Fruit fly (Drosophila melanogaster): ENCODE measurements around the gene CG14153.

The CG14153 gene

DNA sequence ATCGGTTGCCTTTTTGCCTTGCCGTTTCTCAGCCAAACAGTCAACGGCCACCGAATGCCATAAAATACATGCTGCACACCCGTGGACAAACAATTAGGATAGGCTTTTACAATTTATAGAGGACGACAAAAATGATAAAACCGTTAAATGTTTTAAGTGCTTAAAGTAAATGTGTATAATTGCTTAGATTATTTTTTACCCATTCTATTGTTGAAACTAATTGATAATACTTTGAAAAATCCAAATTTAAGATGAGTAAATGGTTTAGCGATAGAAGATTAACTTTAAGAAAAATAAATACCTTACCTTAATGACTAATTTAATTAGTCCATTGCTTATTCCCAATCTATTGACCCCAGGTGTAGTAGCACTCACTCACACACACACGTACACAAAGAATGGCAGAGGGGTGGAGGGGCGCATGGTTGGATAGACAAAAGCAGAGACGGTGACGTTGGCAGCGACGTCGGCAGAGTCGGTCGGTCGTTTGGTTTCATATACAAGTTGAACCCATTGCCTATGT lies 35.3 kb downstream of the CG14153 start:
- TF ChIP-seq Snoo (tag; optimal IDR thresholded peaks at IDR 0.05) (peak; percentile 80), rn (GFP tag; IDR thresholded peaks at IDR 0.05) (peak; percentile 85), CG8159 (tag; optimal IDR thresholded peaks at IDR 0.05) (peak; percentile 91), CG32121 (GFP tag; IDR thresholded peaks at IDR 0.05) (peak; percentile 95), CG17806 (tag; optimal IDR thresholded peaks at IDR 0.05) (peak; percentile 84), fd96Ca (GFP tag; IDR thresholded peaks at IDR 0.05) (peak; percentile 43; the same call in 1 of the 3 replicates), Ets98B (GFP tag; IDR thresholded peaks at IDR 0.05) (peak; percentile 78), CG12605 (GFP tag; IDR thresholded peaks at IDR 0.05) (peak; percentile 85), CG4496 (GFP tag; IDR thresholded peaks at IDR 0.05) (peak; percentile 92), CG14655 (GFP tag; optimal IDR thresholded peaks at IDR 0.05) (peak; percentile 92), CG15710 (tag; optimal IDR thresholded peaks at IDR 0.05) (peak; percentile 89), D1 (tag; optimal IDR thresholded peaks at IDR 0.05) (peak; percentile 83), Pif1B (GFP tag; optimal IDR thresholded peaks at IDR 0.05) (peak; percentile 76), CG8301 (tag; optimal IDR thresholded peaks at IDR 0.05) (peak; percentile 90), EcR (GFP tag; optimal IDR thresholded peaks at IDR 0.05) (peak; percentile 76), CG9948 (tag; optimal IDR thresholded peaks at IDR 0.05) (peak; percentile 83), CG10348 (GFP tag; IDR thresholded peaks at IDR 0.05) (peak; percentile 88), CG34367 (tag; optimal IDR thresholded peaks at IDR 0.05) (peak; percentile 80), CG13204 (GFP tag; optimal IDR thresholded peaks at IDR 0.05) (peak; percentile 76), Pif1A (GFP tag; optimal IDR thresholded peaks at IDR 0.05) (peak; percentile 90), gl (tag; optimal IDR thresholded peaks at IDR 0.05) (peak; percentile 65)

DNA sequence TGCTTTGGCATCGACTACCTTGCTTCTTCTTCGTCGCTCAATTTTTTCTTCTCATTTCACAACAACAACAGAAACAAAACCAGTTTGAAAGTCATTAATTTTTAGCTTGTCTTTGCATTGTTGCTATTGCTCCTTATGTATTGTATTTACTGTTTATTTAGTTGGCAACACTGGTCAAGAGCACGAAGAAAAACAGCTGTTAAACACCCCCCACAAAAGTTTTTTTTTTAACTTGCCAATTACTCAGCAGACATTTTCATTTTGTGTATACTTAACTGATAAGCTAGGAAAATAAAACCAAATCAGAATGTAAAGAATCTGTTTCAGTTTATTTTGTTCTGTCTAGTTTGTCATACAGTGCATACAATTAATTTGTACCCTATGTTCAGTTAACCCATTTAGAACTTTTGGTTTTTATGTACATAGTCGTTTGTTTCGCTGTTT lies 36.4 kb downstream of the CG14153 start:
- TF ChIP-seq Ets98B (GFP tag; IDR thresholded peaks at IDR 0.05) (peak; percentile 51; the same call in 1 of the 2 replicates), CG32121 (GFP tag; IDR thresholded peaks at IDR 0.05) (peak; percentile 69), D1 (tag; optimal IDR thresholded peaks at IDR 0.05) (no peak), fd96Ca (GFP tag; IDR thresholded peaks at IDR 0.05) (no peak), CG4496 (GFP tag; IDR thresholded peaks at IDR 0.05) (peak; percentile 63; the same call in 2 of the 3 replicates), CG8159 (tag; optimal IDR thresholded peaks at IDR 0.05) (peak; percentile 29), CG17806 (tag; optimal IDR thresholded peaks at IDR 0.05) (peak; percentile 29), Snoo (tag; optimal IDR thresholded peaks at IDR 0.05) (no peak), CG15710 (tag; optimal IDR thresholded peaks at IDR 0.05) (peak; percentile 6), CG8301 (tag; optimal IDR thresholded peaks at IDR 0.05) (peak; percentile 39), CG9948 (tag; optimal IDR thresholded peaks at IDR 0.05) (peak; percentile 22), Pif1A (GFP tag; optimal IDR thresholded peaks at IDR 0.05) (peak; percentile 36), CG14655 (GFP tag; optimal IDR thresholded peaks at IDR 0.05) (peak; percentile 64), CG13204 (GFP tag; optimal IDR thresholded peaks at IDR 0.05) (no peak), EcR (GFP tag; optimal IDR thresholded peaks at IDR 0.05) (peak; percentile 46), gl (tag; optimal IDR thresholded peaks at IDR 0.05) (no peak), CG12605 (GFP tag; IDR thresholded peaks at IDR 0.05) (0 out of 2 replicates have a peak, but pooled peaks have one; percentile 40), CG10348 (GFP tag; IDR thresholded peaks at IDR 0.05) (no peak)

DNA sequence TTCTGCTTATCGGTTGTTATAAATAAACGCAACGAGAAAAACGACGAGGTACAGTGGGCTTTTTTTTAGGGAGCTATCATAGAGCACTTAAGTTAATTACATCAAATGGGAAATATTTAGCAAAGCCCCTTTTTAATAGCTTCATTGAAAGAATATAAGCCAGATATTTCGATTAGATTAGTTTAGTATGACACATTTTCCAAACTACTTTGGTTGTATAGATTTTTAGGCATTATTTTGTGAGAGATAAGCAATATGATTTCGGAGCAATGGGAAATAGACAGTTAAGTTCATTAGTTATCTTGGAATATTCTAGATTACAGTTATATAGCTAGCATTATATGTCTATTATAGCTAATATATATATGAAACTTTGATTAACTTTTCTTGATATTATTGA lies 36.8 kb downstream of the CG14153 start:
- TF ChIP-seq CG32121 (GFP tag; IDR thresholded peaks at IDR 0.05) (no peak), CG8159 (tag; optimal IDR thresholded peaks at IDR 0.05) (no peak), gl (tag; optimal IDR thresholded peaks at IDR 0.05) (no peak), CG8301 (tag; optimal IDR thresholded peaks at IDR 0.05) (no peak), CG34367 (tag; optimal IDR thresholded peaks at IDR 0.05) (no peak), CG13204 (GFP tag; optimal IDR thresholded peaks at IDR 0.05) (no peak), fd96Ca (GFP tag; IDR thresholded peaks at IDR 0.05) (no peak), EcR (GFP tag; optimal IDR thresholded peaks at IDR 0.05) (no peak), CG9948 (tag; optimal IDR thresholded peaks at IDR 0.05) (no peak)

DNA sequence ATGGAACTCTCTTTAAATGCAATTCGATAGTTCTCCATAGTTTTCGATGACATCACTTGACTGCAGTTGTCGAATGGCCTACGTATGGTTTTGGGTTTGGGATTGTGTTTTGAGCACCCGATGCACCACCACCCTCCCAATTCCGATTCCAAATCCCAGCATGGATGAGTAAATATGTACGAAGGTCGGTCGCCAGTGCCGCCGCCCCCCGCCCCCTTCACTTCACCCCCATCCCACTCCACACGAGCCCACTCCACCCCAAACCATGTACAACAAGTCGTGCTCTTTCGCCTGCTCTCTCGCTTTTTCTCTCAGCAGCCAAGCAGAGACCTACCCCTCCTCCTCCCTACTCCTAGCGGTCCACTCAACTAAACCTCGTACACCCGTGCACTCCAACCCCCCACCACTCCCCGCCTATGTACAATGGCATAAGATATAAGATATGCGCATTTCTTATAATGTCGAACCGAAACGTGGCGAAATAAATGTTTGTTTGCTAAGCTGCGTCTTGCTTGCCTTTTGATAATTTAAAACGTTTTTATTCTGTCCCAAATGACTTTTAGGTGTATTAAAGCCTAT lies 37.5 kb downstream of the CG14153 start:
- TF ChIP-seq fd96Ca (GFP tag; IDR thresholded peaks at IDR 0.05): 0 out of 3 replicates have a peak, but pooled peaks have one; percentile 31
- TF ChIP-seq CG13204 (GFP tag; optimal IDR thresholded peaks at IDR 0.05): peak; percentile 58
- TF ChIP-seq CG12605 (GFP tag; IDR thresholded peaks at IDR 0.05): peak; percentile 47; the same call in 1 of the 2 replicates
- TF ChIP-seq EcR (GFP tag; optimal IDR thresholded peaks at IDR 0.05): peak; percentile 28
- no peak for TF ChIP-seq CG9948 (tag; optimal IDR thresholded peaks at IDR 0.05)
- TF ChIP-seq CG34367 (tag; optimal IDR thresholded peaks at IDR 0.05): no peak
- no peak for TF ChIP-seq CG8301 (tag; optimal IDR thresholded peaks at IDR 0.05)
- no peak for TF ChIP-seq Pif1B (GFP tag; optimal IDR thresholded peaks at IDR 0.05)
- TF ChIP-seq CG14655 (GFP tag; optimal IDR thresholded peaks at IDR 0.05): no peak
- no peak for TF ChIP-seq Snoo (tag; optimal IDR thresholded peaks at IDR 0.05)
- TF ChIP-seq CG17806 (tag; optimal IDR thresholded peaks at IDR 0.05): no peak
- peak; percentile 59; the same call in 1 of the 3 replicates for TF ChIP-seq CG4496 (GFP tag; IDR thresholded peaks at IDR 0.05)
- TF ChIP-seq rn (GFP tag; IDR thresholded peaks at IDR 0.05): no peak
- no peak for TF ChIP-seq D1 (tag; optimal IDR thresholded peaks at IDR 0.05)
- no peak for TF ChIP-seq Pif1A (GFP tag; optimal IDR thresholded peaks at IDR 0.05)
- no peak for TF ChIP-seq CG10348 (GFP tag; IDR thresholded peaks at IDR 0.05)
- no peak for TF ChIP-seq CG15710 (tag; optimal IDR thresholded peaks at IDR 0.05)
- peak; percentile 35; the same call in 1 of the 2 replicates for TF ChIP-seq Ets98B (GFP tag; IDR thresholded peaks at IDR 0.05)
- TF ChIP-seq CG8159 (tag; optimal IDR thresholded peaks at IDR 0.05): no peak
- TF ChIP-seq CG32121 (GFP tag; IDR thresholded peaks at IDR 0.05): peak; percentile 59; the same call in 1 of the 2 replicates
- TF ChIP-seq gl (tag; optimal IDR thresholded peaks at IDR 0.05): no peak

DNA sequence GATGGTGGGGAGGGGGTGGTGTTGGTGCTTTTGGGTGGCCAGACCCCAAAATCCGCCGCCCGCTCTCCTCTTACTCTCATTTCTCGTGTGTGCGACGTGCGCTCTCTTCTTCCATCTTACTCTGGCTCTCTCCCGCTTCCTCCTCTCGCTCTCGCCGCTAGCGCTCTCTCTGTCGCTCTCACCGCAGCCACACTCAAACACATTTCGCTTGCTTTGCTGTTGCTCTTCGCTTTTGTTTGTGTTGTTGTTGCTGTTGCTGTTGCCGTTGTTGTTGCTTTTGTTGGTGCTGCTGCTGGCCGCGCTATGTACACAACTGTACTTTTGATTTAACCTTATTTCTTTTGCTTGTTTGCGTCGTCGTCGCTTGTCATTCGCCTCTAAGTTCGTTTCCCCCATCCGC lies 38.5 kb downstream of the CG14153 start:
- TF ChIP-seq CG13204 (GFP tag; optimal IDR thresholded peaks at IDR 0.05): peak; percentile 80
- TF ChIP-seq Ets98B (GFP tag; IDR thresholded peaks at IDR 0.05): peak; percentile 59; the same call in 1 of the 2 replicates
- peak; percentile 53 for TF ChIP-seq EcR (GFP tag; optimal IDR thresholded peaks at IDR 0.05)
- peak; percentile 44 for TF ChIP-seq CG32121 (GFP tag; IDR thresholded peaks at IDR 0.05)
- TF ChIP-seq CG34367 (tag; optimal IDR thresholded peaks at IDR 0.05): no peak
- peak; percentile 2 for TF ChIP-seq CG8159 (tag; optimal IDR thresholded peaks at IDR 0.05)
- TF ChIP-seq fd96Ca (GFP tag; IDR thresholded peaks at IDR 0.05): no peak; the same call in 2 of the 3 replicates
- no peak for TF ChIP-seq CG10348 (GFP tag; IDR thresholded peaks at IDR 0.05)
- TF ChIP-seq CG4496 (GFP tag; IDR thresholded peaks at IDR 0.05): peak; percentile 65
- no peak for TF ChIP-seq CG8301 (tag; optimal IDR thresholded peaks at IDR 0.05)
- TF ChIP-seq D1 (tag; optimal IDR thresholded peaks at IDR 0.05): no peak
- no peak for TF ChIP-seq rn (GFP tag; IDR thresholded peaks at IDR 0.05)
- TF ChIP-seq CG14655 (GFP tag; optimal IDR thresholded peaks at IDR 0.05): no peak
- peak; percentile 62 for TF ChIP-seq CG12605 (GFP tag; IDR thresholded peaks at IDR 0.05)
- TF ChIP-seq Snoo (tag; optimal IDR thresholded peaks at IDR 0.05): no peak
- no peak for TF ChIP-seq Pif1B (GFP tag; optimal IDR thresholded peaks at IDR 0.05)
- TF ChIP-seq CG17806 (tag; optimal IDR thresholded peaks at IDR 0.05): no peak
- no peak for TF ChIP-seq gl (tag; optimal IDR thresholded peaks at IDR 0.05)

Data from whole organism, pupa.